Worm (Caenorhabditis elegans): ENCODE data around the gene fbxb-78.
"Not testable (repeated sequence)": the region's sequence is repeated elsewhere in the genome, so short reads cannot be mapped to it uniquely, and the experiment has no call there.

DNA sequence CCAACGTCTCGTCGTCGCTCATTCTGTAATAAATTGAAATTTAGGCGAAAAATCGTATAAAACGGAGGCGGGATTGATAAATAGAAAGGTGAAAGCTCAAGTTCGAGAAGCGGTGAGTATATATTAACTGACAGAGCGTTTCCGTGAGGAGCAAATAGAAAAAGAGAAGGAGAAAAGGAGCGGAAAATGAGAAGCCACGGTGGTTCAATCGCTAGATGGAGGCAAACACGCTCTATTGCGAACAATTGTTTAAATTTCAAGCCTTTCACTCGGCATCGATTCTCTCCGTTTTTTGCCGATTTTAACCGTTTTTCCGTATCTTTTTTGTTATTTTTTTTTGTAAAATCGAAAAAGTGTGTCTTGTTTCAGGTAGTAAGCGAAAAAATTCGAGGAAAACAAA, 21.6 kb upstream of the fbxb-78 start, which contains the start of gene miro-1:
- not testable (repeated sequence) for TF ChIP-seq sptf-2 (GFP tag; optimal IDR thresholded peaks at IDR 0.05); cebp-2 (GFP tag; IDR thresholded peaks at IDR 0.05); nhr-120 (GFP tag; IDR thresholded peaks at IDR 0.05); ZK185.1 (tag; optimal IDR thresholded peaks at IDR 0.05; ENCODE audit: poor library complexity, severe bottlenecking); lin-40 (tag; optimal IDR thresholded peaks at IDR 0.05); fkh-3 (tag; optimal IDR thresholded peaks at IDR 0.05); F33H1.4 (GFP tag; IDR thresholded peaks at IDR 0.05); ztf-22 (GFP tag; optimal IDR thresholded peaks at IDR 0.05); pha-4 (tag; optimal IDR thresholded peaks at IDR 0.05); nhr-90 (tag; optimal IDR thresholded peaks at IDR 0.05)

All from whole organism, young adult.